Worm (Caenorhabditis elegans) whole organism, early embryonic: Measurements from ENCODE around the gene F09E10.7.

Experiments used
- F13C5.2 ChIP-seq: sonication (generic microtip); optimal IDR thresholded peaks from 2 replicates; lab custom pipeline; 2017; ENCODE audit warnings: mild to moderate bottlenecking, missing genetic modification characterization, inconsistent platforms, missing compliant biosample characterization
- aly-1 ChIP-seq: sonication (generic microtip); optimal IDR thresholded peaks from 2 replicates; lab custom pipeline; 2016; ENCODE audit warnings: missing genetic modification characterization, missing compliant biosample characterization
- ama-1 ChIP-seq: fragments of 150-350 bp; optimal IDR thresholded peaks from 2 replicates; lab custom pipeline; 2014
- hmg-4 ChIP-seq: fragments of 200-800 bp; sonication (Bioruptor generic); optimal IDR thresholded peaks from 2 replicates; lab custom pipeline; 2018; ENCODE audit warnings: mild to moderate bottlenecking, missing genetic modification characterization, missing compliant biosample characterization
- tbx-11 ChIP-seq: fragments of 200-800 bp; sonication (Bioruptor generic); IDR thresholded peaks from 2 replicates; pipeline ENCODE4 v1.3.6; 2022; ENCODE audit warnings: missing genetic modification characterization, missing compliant biosample characterization
- tra-4 ChIP-seq: sonication (generic microtip); optimal IDR thresholded peaks from 2 replicates; lab custom pipeline; 2017; ENCODE audit warnings: missing genetic modification characterization, missing compliant biosample characterization

ce11 chrX:1477932-1478331, 23.7 kb downstream of the F09E10.7 start:
- TF ChIP-seq F13C5.2 (tag; lab: Kevin White, UChicago) (no peak), ama-1 (no peak), tbx-11 (GFP tag; lab: Robert Waterston, UW) (no peak), aly-1 (tag; lab: Kevin White, UChicago) (no peak), tra-4 (tag; lab: Kevin White, UChicago) (no peak), hmg-4 (GFP tag; lab: Kevin White, UChicago) (no peak)
